Worm (Caenorhabditis elegans) whole organism, mixed stage, embryonic: Measurements from ENCODE around the gene secs-1.

Experiments used
- ceh-43 ChIP-seq: fragments of 200-800 bp; sonication (Bioruptor generic); optimal IDR thresholded peaks from 2 replicates; lab custom pipeline; 2018; ENCODE audit warnings: mild to moderate bottlenecking, missing genetic modification characterization, moderate library complexity, missing compliant biosample characterization
- elt-3 ChIP-seq: fragments of 150-350 bp; optimal IDR thresholded peaks from 2 replicates; lab custom pipeline; 2014; ENCODE audit warnings: missing biosample characterization, missing genetic modification characterization
- mep-1 ChIP-seq: fragments of 150-350 bp; optimal IDR thresholded peaks from 2 replicates; lab custom pipeline; 2017; ENCODE audit warnings: missing biosample characterization, missing genetic modification reagents, missing genetic modification characterization, inconsistent platforms
- nhr-12 ChIP-seq: fragments of 150-350 bp; optimal IDR thresholded peaks from 2 replicates; lab custom pipeline; 2014; ENCODE audit warnings: missing biosample characterization, missing genetic modification characterization
- nhr-28 ChIP-seq: fragments of 150-350 bp; optimal IDR thresholded peaks from 2 replicates; lab custom pipeline; 2014; ENCODE audit warnings: missing biosample characterization, missing genetic modification characterization
- pha-4 ChIP-seq: fragments of 150-350 bp; optimal IDR thresholded peaks from 2 replicates; lab custom pipeline; 2018; ENCODE audit warnings: missing biosample characterization, missing genetic modification reagents, missing genetic modification characterization
- zip-8 ChIP-seq: fragments of 150-350 bp; optimal IDR thresholded peaks from 2 replicates; lab custom pipeline; 2014; ENCODE audit warnings: missing biosample characterization, missing genetic modification characterization

DNA sequence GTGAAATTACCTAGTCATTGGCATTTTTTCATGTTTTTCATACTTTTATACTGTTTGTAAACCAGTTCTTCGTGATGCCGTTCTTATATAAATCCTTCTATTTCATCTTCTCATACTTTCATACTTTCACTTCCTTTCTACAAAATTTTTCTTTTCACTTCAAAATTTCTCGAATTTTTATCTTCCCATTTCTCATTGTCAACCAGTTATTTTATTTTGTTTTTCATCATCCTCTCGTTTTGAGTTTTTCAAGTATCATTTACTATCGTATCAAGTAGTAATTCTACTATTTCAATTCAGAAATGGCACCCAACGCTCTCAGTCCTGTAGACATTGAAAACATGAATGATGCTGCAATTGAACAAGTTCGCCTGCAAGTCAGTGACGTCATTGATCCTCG, 45.6 kb downstream of the secs-1 start, which contains the start of gene F28H7.8:
- TF ChIP-seq pha-4 (no peak), mep-1 (no peak), nhr-12 (no peak), ceh-43 (GFP tag; lab: Kevin White, UChicago) (no peak), zip-8 (tag; lab: Kevin White, UChicago) (no peak), nhr-28 (tag; lab: Kevin White, UChicago) (no peak), elt-3 (tag; lab: Kevin White, UChicago) (no peak)
